Worm (Caenorhabditis elegans) whole organism, L4 larva: ENCODE measurements around the gene F47B8.18.
A peak's percentile ranks its signal among the peaks of the same experiment; 100 is the strongest.

Source experiments
- F10B5.3 ChIP-seq: sonication (generic microtip); optimal IDR thresholded peaks from 2 replicates; lab custom pipeline; 2016; ENCODE audit warnings: mild to moderate bottlenecking, missing genetic modification characterization, missing compliant biosample characterization
- F26F4.8 ChIP-seq: fragments of 200-800 bp; sonication (Bioruptor generic); conservative IDR thresholded peaks from 2 replicates; pipeline ENCODE4 v1.3.6; 2022; ENCODE audit warnings: missing genetic modification characterization, missing compliant biosample characterization
- F37D6.2 ChIP-seq: sonication (generic microtip); optimal IDR thresholded peaks from 2 replicates; lab custom pipeline; 2016; ENCODE audit warnings: mild to moderate bottlenecking, missing genetic modification characterization, missing compliant biosample characterization
- T20F7.1 ChIP-seq: fragments of 200-800 bp; sonication (Bioruptor generic); optimal IDR thresholded peaks from 2 replicates; lab custom pipeline; 2018; ENCODE audit warnings: mild to moderate bottlenecking, missing genetic modification characterization, missing compliant biosample characterization
- Y48G9A.11 ChIP-seq: fragments of 200-800 bp; sonication (Bioruptor generic); IDR thresholded peaks from 2 replicates; pipeline ENCODE4 v1.3.6; 2022; ENCODE audit warnings: missing genetic modification reagents, missing genetic modification characterization, missing compliant biosample characterization
- Y5F2A.4 ChIP-seq: fragments of 200-800 bp; sonication (Bioruptor generic); optimal IDR thresholded peaks from 2 replicates; lab custom pipeline; 2018; ENCODE audit warnings: mild to moderate bottlenecking, missing genetic modification characterization, missing compliant biosample characterization
- Y75B8A.6 ChIP-seq: fragments of 200-800 bp; sonication (Bioruptor generic); IDR thresholded peaks from 2 replicates; pipeline ENCODE4 v1.3.6; 2022; ENCODE audit warnings: missing genetic modification reagents, missing genetic modification characterization, missing compliant biosample characterization
- ZK546.5 ChIP-seq, 2 experiments: sonication (generic microtip); optimal IDR thresholded peaks; 2 replicates each; lab custom pipeline; 2017; ENCODE audit warnings: missing biosample characterization in 2 of 2, missing genetic modification characterization in 2 of 2
- aly-2 ChIP-seq: sonication (generic microtip); optimal IDR thresholded peaks from 2 replicates; lab custom pipeline; 2018; ENCODE audit warnings: missing biosample characterization, missing genetic modification characterization
- ceh-32 ChIP-seq: sonication (generic microtip); optimal IDR thresholded peaks from 2 replicates; lab custom pipeline; 2016; ENCODE audit warnings: mild to moderate bottlenecking, missing genetic modification characterization, missing compliant biosample characterization; ENCODE audit not compliant: poor library complexity
- ceh-44 ChIP-seq: fragments of 200-800 bp; sonication (Bioruptor generic); IDR thresholded peaks from 2 replicates; pipeline ENCODE4 v1.3.6; 2022; ENCODE audit warnings: missing genetic modification reagents, missing genetic modification characterization, missing compliant biosample characterization
- ceh-62 ChIP-seq: sonication (generic microtip); optimal IDR thresholded peaks from 2 replicates; lab custom pipeline; 2017; ENCODE audit warnings: missing biosample characterization, missing genetic modification characterization
- ceh-82 ChIP-seq: sonication (generic microtip); optimal IDR thresholded peaks from 2 replicates; lab custom pipeline; 2017; ENCODE audit warnings: missing biosample characterization, missing genetic modification characterization
- cey-2 ChIP-seq: sonication (generic microtip); optimal IDR thresholded peaks from 3 replicates; lab custom pipeline; 2017; ENCODE audit warnings: missing genetic modification characterization, mild to moderate bottlenecking, missing compliant biosample characterization, antibody characterized with exemption, borderline replicate concordance; ENCODE audit not compliant: insufficient read depth
- ctbp-1 ChIP-seq: fragments of 200-800 bp; sonication (Bioruptor generic); IDR thresholded peaks from 2 replicates; pipeline ENCODE4 v1.3.6; 2022; ENCODE audit warnings: missing genetic modification reagents, missing genetic modification characterization, missing compliant biosample characterization
- daf-19 ChIP-seq: fragments of 200-800 bp; sonication (Bioruptor generic); conservative IDR thresholded peaks from 2 replicates; pipeline ENCODE4 v1.3.6; 2022; ENCODE audit warnings: missing genetic modification characterization, missing compliant biosample characterization
- dmd-8 ChIP-seq: fragments of 200-800 bp; sonication (Bioruptor generic); IDR thresholded peaks from 2 replicates; pipeline ENCODE4 v1.3.6; 2022; ENCODE audit warnings: missing genetic modification characterization, missing compliant biosample characterization
- dmd-9 ChIP-seq: fragments of 200-800 bp; sonication (Bioruptor generic); IDR thresholded peaks from 2 replicates; pipeline ENCODE4 v1.3.6; 2022; ENCODE audit warnings: missing genetic modification reagents, missing genetic modification characterization, missing compliant biosample characterization
- dve-1 ChIP-seq: sonication (generic microtip); optimal IDR thresholded peaks from 2 replicates; lab custom pipeline; 2017; ENCODE audit warnings: antibody characterized with exemption, mild to moderate bottlenecking, missing genetic modification characterization, missing compliant biosample characterization; ENCODE audit not compliant: insufficient read depth
- egl-27 ChIP-seq: sonication (generic microtip); optimal IDR thresholded peaks from 3 replicates; lab custom pipeline; 2017; ENCODE audit warnings: missing biosample characterization, missing genetic modification reagents, missing genetic modification characterization
- gei-8 ChIP-seq: fragments of 200-800 bp; sonication (Bioruptor generic); optimal IDR thresholded peaks from 2 replicates; lab custom pipeline; 2018; ENCODE audit warnings: mild to moderate bottlenecking, missing genetic modification characterization, missing compliant biosample characterization
- hif-1 ChIP-seq, 2 experiments: sonication (generic microtip); optimal IDR thresholded peaks; 2 replicates each; lab custom pipeline; 2016 to 2017; ENCODE audit warnings: missing compliant biosample characterization in 2 of 2, missing genetic modification characterization in 2 of 2, missing genetic modification reagents in 2 of 2, missing genotype in 2 of 2, mild to moderate bottlenecking in 1 of 2
- hlh-30 ChIP-seq: sonication (generic microtip); optimal IDR thresholded peaks from 2 replicates; lab custom pipeline; 2017; ENCODE audit warnings: antibody characterized with exemption, mild to moderate bottlenecking, missing genetic modification characterization, missing compliant biosample characterization; ENCODE audit not compliant: insufficient read depth
- lim-7 ChIP-seq: fragments of 200-800 bp; sonication (Bioruptor generic); IDR thresholded peaks from 2 replicates; pipeline ENCODE4 v1.3.6; 2022; ENCODE audit warnings: missing genetic modification characterization, missing compliant biosample characterization
- lin-13 ChIP-seq: fragments of 150-350 bp; optimal IDR thresholded peaks from 2 replicates; lab custom pipeline; 2014; ENCODE audit warnings: missing biosample characterization, missing genetic modification reagents, missing genetic modification characterization
- lin-29 ChIP-seq: fragments of 200-800 bp; sonication (Bioruptor generic); IDR thresholded peaks from 2 replicates; pipeline ENCODE4 v1.3.6; 2022; ENCODE audit warnings: missing genetic modification reagents, missing genetic modification characterization, missing compliant biosample characterization
- lin-39 ChIP-seq: fragments of 150-350 bp; optimal IDR thresholded peaks from 2 replicates; lab custom pipeline; 2014; ENCODE audit warnings: missing biosample characterization, missing genetic modification reagents, missing genetic modification characterization
- mdl-1 ChIP-seq, 2 experiments: fragments of 150-350 bp in 1 of 2; sonication (generic microtip) in 1 of 2; optimal IDR thresholded peaks; 2 replicates each; lab custom pipeline; 2014 to 2017; ENCODE audit warnings: missing biosample characterization in 2 of 2, missing genetic modification characterization in 2 of 2
- mes-2 ChIP-seq: sonication (generic microtip); optimal IDR thresholded peaks from 2 replicates; lab custom pipeline; 2016; ENCODE audit warnings: missing genotype, mild to moderate bottlenecking, missing genetic modification characterization, missing compliant biosample characterization; ENCODE audit not compliant: poor library complexity, severe bottlenecking
- nhr-10 ChIP-seq: fragments of 150-350 bp; optimal IDR thresholded peaks from 2 replicates; lab custom pipeline; 2014; ENCODE audit warnings: missing biosample characterization, missing genetic modification characterization
- nhr-102 ChIP-seq: sonication (generic microtip); optimal IDR thresholded peaks from 2 replicates; lab custom pipeline; 2016; ENCODE audit warnings: mild to moderate bottlenecking, missing genetic modification characterization, moderate library complexity, missing compliant biosample characterization
- nhr-11 ChIP-seq: fragments of 150-350 bp; optimal IDR thresholded peaks from 2 replicates; lab custom pipeline; 2014; ENCODE audit warnings: missing biosample characterization, missing genetic modification characterization
- nhr-111 ChIP-seq: fragments of 200-800 bp; sonication (Bioruptor generic); optimal IDR thresholded peaks from 2 replicates; lab custom pipeline; 2018; ENCODE audit warnings: mild to moderate bottlenecking, missing genetic modification characterization, missing compliant biosample characterization
- nhr-237 ChIP-seq: sonication (generic microtip); optimal IDR thresholded peaks from 2 replicates; lab custom pipeline; 2017; ENCODE audit warnings: missing biosample characterization, missing genetic modification characterization
- nhr-25 ChIP-seq: sonication (generic microtip); optimal IDR thresholded peaks from 2 replicates; lab custom pipeline; 2017; ENCODE audit warnings: missing genetic modification characterization, mild to moderate bottlenecking, missing compliant biosample characterization, antibody characterized with exemption, moderate library complexity, borderline replicate concordance; ENCODE audit not compliant: insufficient read depth
- nhr-28 ChIP-seq: fragments of 150-350 bp; optimal IDR thresholded peaks from 2 replicates; lab custom pipeline; 2014; ENCODE audit warnings: missing biosample characterization, missing genetic modification characterization
- nhr-42 ChIP-seq: fragments of 200-800 bp; sonication (Bioruptor generic); IDR thresholded peaks from 2 replicates; pipeline ENCODE4 v1.3.6; 2022; ENCODE audit warnings: missing genetic modification characterization, missing compliant biosample characterization
- nhr-77 ChIP-seq: fragments of 150-350 bp; optimal IDR thresholded peaks from 2 replicates; lab custom pipeline; 2014; ENCODE audit warnings: missing biosample characterization, missing genetic modification characterization
- sdz-12 ChIP-seq: fragments of 200-800 bp; sonication (Bioruptor generic); optimal IDR thresholded peaks from 2 replicates; lab custom pipeline; 2018; ENCODE audit warnings: mild to moderate bottlenecking, missing genetic modification characterization, missing compliant biosample characterization
- set-16 ChIP-seq: fragments of 200-800 bp; sonication (Bioruptor generic); IDR thresholded peaks from 2 replicates; pipeline ENCODE4 v1.3.6; 2022; ENCODE audit warnings: missing genetic modification reagents, missing genetic modification characterization, missing compliant biosample characterization
- snpc-1.2 ChIP-seq: fragments of 200-800 bp; sonication (Bioruptor generic); IDR thresholded peaks from 2 replicates; pipeline ENCODE4 v1.3.6; 2022; ENCODE audit warnings: missing genetic modification reagents, missing genetic modification characterization, missing compliant biosample characterization
- snpc-4 ChIP-seq: fragments of 150-350 bp; optimal IDR thresholded peaks from 2 replicates; lab custom pipeline; 2014; ENCODE audit warnings: missing biosample characterization, missing genetic modification characterization
- tra-1 ChIP-seq: fragments of 200-800 bp; sonication (Bioruptor generic); IDR thresholded peaks from 2 replicates; pipeline ENCODE4 v1.3.6; 2022; ENCODE audit warnings: missing genetic modification reagents, missing genetic modification characterization, missing compliant biosample characterization
- unc-130 ChIP-seq: sonication (generic microtip); optimal IDR thresholded peaks from 2 replicates; lab custom pipeline; 2016; ENCODE audit warnings: missing genetic modification reagents, missing genetic modification characterization, missing compliant biosample characterization
- unc-39 ChIP-seq: sonication (generic microtip); optimal IDR thresholded peaks from 2 replicates; lab custom pipeline; 2017; ENCODE audit warnings: missing biosample characterization, missing genetic modification characterization
- vab-7 ChIP-seq: fragments of 200-800 bp; sonication (Bioruptor generic); IDR thresholded peaks from 2 replicates; pipeline ENCODE4 v1.3.6; 2022; ENCODE audit warnings: missing genetic modification reagents, missing genetic modification characterization, missing compliant biosample characterization
- zfp-2 ChIP-seq: sonication (generic microtip); optimal IDR thresholded peaks from 2 replicates; lab custom pipeline; 2016; ENCODE audit warnings: mild to moderate bottlenecking, missing genetic modification characterization, missing compliant biosample characterization
- zip-2 ChIP-seq: fragments of 150-350 bp; optimal IDR thresholded peaks from 2 replicates; lab custom pipeline; 2014; ENCODE audit warnings: missing biosample characterization, missing genetic modification characterization
- ztf-11 ChIP-seq: fragments of 150-350 bp; optimal IDR thresholded peaks from 2 replicates; lab custom pipeline; 2014; ENCODE audit warnings: missing biosample characterization, missing genetic modification characterization
- ztf-7 ChIP-seq: fragments of 150-350 bp; optimal IDR thresholded peaks from 2 replicates; lab custom pipeline; 2014; ENCODE audit warnings: missing biosample characterization, missing genetic modification characterization

The F47B8.18 gene

ce11 chrV:14347234-14347826, 22.1 kb upstream of the F47B8.18 start, which contains the start of gene cept-2 (continued):
- TF ChIP-seq snpc-4 = peak; percentile 64
- TF ChIP-seq nhr-10 (tag; lab: Kevin White, UChicago) = no peak
- TF ChIP-seq hlh-30 = peak; percentile 80
- no peak for TF ChIP-seq F37D6.2 (tag; lab: Kevin White, UChicago)
- TF ChIP-seq nhr-111 (GFP tag; lab: Kevin White, UChicago) = no peak
- no peak for TF ChIP-seq gei-8 (GFP tag; lab: Kevin White, UChicago)
- TF ChIP-seq dve-1 = peak; percentile 97
- TF ChIP-seq ztf-11 = no peak
- TF ChIP-seq nhr-25 = peak; percentile 15
- TF ChIP-seq set-16 (GFP tag; lab: Robert Waterston, UW) = no peak
- TF ChIP-seq lin-13 (GFP tag; lab: Kevin White, UChicago) = peak; percentile 89
- no peak for TF ChIP-seq egl-27 (tag; lab: Kevin White, UChicago)
- TF ChIP-seq lin-39 (tag; lab: Kevin White, UChicago) = no peak
- peak; percentile 95 for TF ChIP-seq nhr-11
- TF ChIP-seq nhr-28 (tag; lab: Kevin White, UChicago) = peak; percentile 88
- TF ChIP-seq ceh-32 = no peak
- no peak for TF ChIP-seq Y48G9A.11 (GFP tag; lab: Robert Waterston, UW)
- no peak for TF ChIP-seq lim-7
- 0 out of 2 replicates have a peak, but pooled peaks have one; percentile 18 for TF ChIP-seq lin-29
- TF ChIP-seq ztf-7 = no peak
- peak; percentile 79 for TF ChIP-seq vab-7
- TF ChIP-seq mes-2 (tag; lab: Kevin White, UChicago) = peak; percentile 99
- peak; percentile 48; the same call in 1 of the 2 replicates for TF ChIP-seq tra-1 (GFP tag; lab: Robert Waterston, UW)
- peak; percentile 59 for TF ChIP-seq zip-2 (tag; lab: Kevin White, UChicago)
- no peak for TF ChIP-seq aly-2 (tag; lab: Kevin White, UChicago)
- no peak for TF ChIP-seq Y5F2A.4
- TF ChIP-seq dmd-9 = peak; percentile 81
- TF ChIP-seq F10B5.3 (tag; lab: Kevin White, UChicago) = no peak
- peak; percentile 77 for TF ChIP-seq ctbp-1 (GFP tag; lab: Robert Waterston, UW)
- no peak for TF ChIP-seq unc-39 (tag; lab: Kevin White, UChicago)
- TF ChIP-seq sdz-12 (GFP tag; lab: Kevin White, UChicago) = no peak
- peak; percentile 71; the same call in 1 of the 2 replicates for TF ChIP-seq daf-19 (GFP tag; lab: Robert Waterston, UW)
- peak; percentile 35 to 57 for TF ChIP-seq mdl-1 (tag; optimal IDR thresholded peaks at IDR 0.05; lab: Kevin White, UChicago)
- TF ChIP-seq dmd-8 = no peak
- no peak for TF ChIP-seq ZK546.5 (tag; optimal IDR thresholded peaks at IDR 0.05; lab: Kevin White, UChicago)
- no peak for TF ChIP-seq cey-2 (tag; lab: Kevin White, UChicago)
- TF ChIP-seq ceh-82 (tag; lab: Kevin White, UChicago) = no peak
- no peak for TF ChIP-seq nhr-237 (tag; lab: Kevin White, UChicago)
- no peak for TF ChIP-seq Y75B8A.6 (GFP tag; lab: Robert Waterston, UW)
- peak; percentile 58; the same call in 1 of the 2 replicates for TF ChIP-seq snpc-1.2 (GFP tag; lab: Robert Waterston, UW)
- TF ChIP-seq zfp-2 = peak; percentile 70
- peak in 1 of 2 experiments; percentile 85 for TF ChIP-seq hif-1 (tag; optimal IDR thresholded peaks at IDR 0.05; lab: Kevin White, UChicago)
- no peak for TF ChIP-seq ceh-62 (tag; lab: Kevin White, UChicago)
- TF ChIP-seq ceh-44 (GFP tag; lab: Robert Waterston, UW) = peak; percentile 74; the same call in 1 of the 2 replicates
- no peak for TF ChIP-seq nhr-102 (tag; lab: Kevin White, UChicago)
- no peak for TF ChIP-seq F26F4.8 (GFP tag; lab: Robert Waterston, UW)
- peak; percentile 86 for TF ChIP-seq T20F7.1 (GFP tag; lab: Kevin White, UChicago)
- peak; percentile 95 for TF ChIP-seq nhr-77
- peak; percentile 80 for TF ChIP-seq unc-130 (GFP tag; lab: Kevin White, UChicago)
- TF ChIP-seq nhr-42 (GFP tag; lab: Robert Waterston, UW) = peak; percentile 85
